Worm (Caenorhabditis elegans) whole organism, L4 larva: ENCODE results near the gene VW02B12L.2.

ENCODE experiments used
- ceh-28 ChIP-seq: fragments of 150-350 bp; optimal IDR thresholded peaks from 2 replicates; lab custom pipeline; 2014; ENCODE audit warnings: missing biosample characterization, missing genetic modification reagents, missing genetic modification characterization
- dmd-9 ChIP-seq: fragments of 200-800 bp; sonication (Bioruptor generic); IDR thresholded peaks from 2 replicates; pipeline ENCODE4 v1.3.6; 2022; ENCODE audit warnings: missing genetic modification reagents, missing genetic modification characterization, missing compliant biosample characterization
- snpc-4 ChIP-seq: fragments of 150-350 bp; optimal IDR thresholded peaks from 2 replicates; lab custom pipeline; 2014; ENCODE audit warnings: missing biosample characterization, missing genetic modification characterization
- spr-3 ChIP-seq: fragments of 200-800 bp; sonication (Bioruptor generic); optimal IDR thresholded peaks from 2 replicates; lab custom pipeline; 2018; ENCODE audit warnings: mild to moderate bottlenecking, missing genetic modification characterization, missing compliant biosample characterization

DNA sequence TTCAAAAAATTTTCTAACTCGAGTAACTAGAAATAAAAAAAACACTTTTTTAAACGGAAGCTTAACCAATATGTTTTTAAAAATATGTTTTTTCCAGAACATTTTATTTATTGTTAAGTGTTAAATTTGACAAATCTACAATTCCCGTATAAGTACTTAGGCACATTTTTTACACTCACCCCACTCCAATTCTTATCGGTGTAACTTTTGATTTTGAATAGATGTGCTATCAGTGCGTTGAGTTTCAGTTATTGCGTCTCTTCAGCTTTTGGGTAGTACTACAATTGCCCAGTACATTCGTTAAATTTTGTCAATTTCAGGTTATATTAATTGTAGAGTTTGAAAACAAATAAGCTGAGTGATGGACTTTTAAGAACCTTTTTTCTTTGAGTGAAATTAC is 16.1 kb downstream of the VW02B12L.2 start:
- TF ChIP-seq ceh-28 (tag; lab: Kevin White, UChicago) (no peak), dmd-9 (GFP tag; lab: Robert Waterston, UW) (no peak), spr-3 (GFP tag; lab: Kevin White, UChicago) (no peak), snpc-4 (no peak)
